Worm (Caenorhabditis elegans) whole organism, L2 larva: Measurements from ENCODE around the gene F44E2.10.

Source experiments
- C34F6.9 ChIP-seq: fragments of 150-350 bp; optimal IDR thresholded peaks from 2 replicates; lab custom pipeline; 2014; ENCODE audit warnings: missing biosample characterization, missing genetic modification characterization
- F13H6.1 ChIP-seq: sonication (generic microtip); optimal IDR thresholded peaks from 2 replicates; lab custom pipeline; 2016; ENCODE audit warnings: missing genetic modification characterization, missing compliant biosample characterization
- R02D3.7 ChIP-seq: fragments of 150-350 bp; optimal IDR thresholded peaks from 2 replicates; lab custom pipeline; 2014; ENCODE audit warnings: missing biosample characterization, missing genetic modification characterization
- ZK546.5 ChIP-seq: sonication (generic microtip); optimal IDR thresholded peaks from 2 replicates; lab custom pipeline; 2017; ENCODE audit warnings: missing biosample characterization, missing genetic modification characterization
- aly-2 ChIP-seq: fragments of 150-350 bp; optimal IDR thresholded peaks from 2 replicates; lab custom pipeline; 2014; ENCODE audit warnings: missing biosample characterization, missing genetic modification characterization
- blmp-1 ChIP-seq: sonication (generic microtip); optimal IDR thresholded peaks from 2 replicates; lab custom pipeline; 2017; ENCODE audit warnings: missing genetic modification characterization, mild to moderate bottlenecking, missing compliant biosample characterization, antibody characterized with exemption, moderate library complexity; ENCODE audit not compliant: insufficient read depth
- ceh-16 ChIP-seq: fragments of 150-350 bp; optimal IDR thresholded peaks from 2 replicates; lab custom pipeline; 2014; ENCODE audit warnings: missing biosample characterization, missing genetic modification characterization
- crh-2 ChIP-seq: sonication (generic microtip); optimal IDR thresholded peaks from 2 replicates; lab custom pipeline; 2017; ENCODE audit warnings: missing biosample characterization, missing genetic modification characterization
- dmd-4 ChIP-seq: sonication (generic microtip); optimal IDR thresholded peaks from 2 replicates; lab custom pipeline; 2017; ENCODE audit warnings: missing biosample characterization, missing genetic modification characterization
- egl-27 ChIP-seq: sonication (generic microtip); optimal IDR thresholded peaks from 3 replicates; lab custom pipeline; 2017; ENCODE audit warnings: missing biosample characterization, missing genetic modification reagents, missing genetic modification characterization
- elt-1 ChIP-seq: fragments of 150-350 bp; optimal IDR thresholded peaks from 2 replicates; lab custom pipeline; 2014; ENCODE audit warnings: missing biosample characterization, missing genetic modification characterization
- fos-1 ChIP-seq: fragments of 150-350 bp; optimal IDR thresholded peaks from 2 replicates; lab custom pipeline; 2014; ENCODE audit warnings: missing biosample characterization, missing genetic modification characterization
- gmeb-1 ChIP-seq: fragments of 150-350 bp; optimal IDR thresholded peaks from 2 replicates; lab custom pipeline; 2014; ENCODE audit warnings: missing biosample characterization, missing genetic modification characterization
- lin-11 ChIP-seq: fragments of 150-350 bp; sonication (generic microtip); optimal IDR thresholded peaks from 2 replicates; lab custom pipeline; 2014; ENCODE audit warnings: missing biosample characterization, missing genetic modification characterization, inconsistent platforms, mixed read lengths
- lin-13 ChIP-seq: fragments of 150-350 bp; optimal IDR thresholded peaks from 2 replicates; lab custom pipeline; 2014; ENCODE audit warnings: missing biosample characterization, missing genetic modification reagents, missing genetic modification characterization
- lin-39 ChIP-seq: fragments of 150-350 bp; optimal IDR thresholded peaks from 2 replicates; lab custom pipeline; 2014; ENCODE audit warnings: missing biosample characterization, missing genetic modification reagents, missing genetic modification characterization
- lsy-2 ChIP-seq, 2 experiments: fragments of 150-350 bp in 1 of 2; sonication (generic microtip) in 1 of 2; optimal IDR thresholded peaks; 2 replicates each; lab custom pipeline; 2014 to 2017; ENCODE audit warnings: missing biosample characterization in 2 of 2, missing genetic modification characterization in 2 of 2
- mbf-1 ChIP-seq: sonication (generic microtip); optimal IDR thresholded peaks from 2 replicates; lab custom pipeline; 2017; ENCODE audit warnings: missing biosample characterization, missing genetic modification characterization
- nhr-10 ChIP-seq: sonication (generic microtip); optimal IDR thresholded peaks from 2 replicates; lab custom pipeline; 2017; ENCODE audit warnings: missing biosample characterization, missing genetic modification characterization
- nhr-23 ChIP-seq: fragments of 150-350 bp; optimal IDR thresholded peaks from 2 replicates; lab custom pipeline; 2014; ENCODE audit warnings: missing biosample characterization, missing genetic modification reagents, missing genetic modification characterization
- nhr-237 ChIP-seq: fragments of 150-350 bp; optimal IDR thresholded peaks from 2 replicates; lab custom pipeline; 2014; ENCODE audit warnings: missing biosample characterization, missing genetic modification characterization
- nhr-25 ChIP-seq: fragments of 150-350 bp; sonication (generic microtip); optimal IDR thresholded peaks from 3 replicates; lab custom pipeline; 2014; ENCODE audit warnings: missing biosample characterization, missing genetic modification characterization
- peb-1 ChIP-seq: fragments of 150-350 bp; optimal IDR thresholded peaks from 2 replicates; lab custom pipeline; 2014; ENCODE audit warnings: missing biosample characterization, missing genetic modification characterization
- sem-4 ChIP-seq: fragments of 150-350 bp; optimal IDR thresholded peaks from 2 replicates; lab custom pipeline; 2014; ENCODE audit warnings: missing biosample characterization, missing genetic modification reagents, missing genetic modification characterization
- skn-1 ChIP-seq: sonication (generic microtip); optimal IDR thresholded peaks from 2 replicates; lab custom pipeline; 2017; ENCODE audit warnings: missing biosample characterization, missing genetic modification characterization
- sma-3 ChIP-seq: sonication (generic microtip); optimal IDR thresholded peaks from 2 replicates; lab custom pipeline; 2016; ENCODE audit warnings: missing genetic modification reagents, missing genetic modification characterization, missing compliant biosample characterization
- sma-9 ChIP-seq, 2 experiments: fragments of 150-350 bp in 1 of 2; sonication (generic microtip) in 1 of 2; optimal IDR thresholded peaks; 2 replicates each; lab custom pipeline; 2014 to 2016; ENCODE audit warnings: missing genetic modification characterization in 2 of 2, mild to moderate bottlenecking in 1 of 2, missing biosample characterization in 1 of 2, missing compliant biosample characterization in 1 of 2, missing genetic modification reagents in 1 of 2, moderate library complexity in 1 of 2
- snpc-4 ChIP-seq: fragments of 150-350 bp; optimal IDR thresholded peaks from 2 replicates; lab custom pipeline; 2014; ENCODE audit warnings: missing biosample characterization, missing genetic modification characterization
- unc-55 ChIP-seq: fragments of 150-350 bp; sonication (generic microtip); optimal IDR thresholded peaks from 3 replicates; lab custom pipeline; 2014; ENCODE audit warnings: missing biosample characterization, missing genetic modification reagents, missing genetic modification characterization
- zag-1 ChIP-seq: fragments of 150-350 bp; optimal IDR thresholded peaks from 2 replicates; lab custom pipeline; 2014; ENCODE audit warnings: missing biosample characterization, missing genetic modification characterization
- ztf-11 ChIP-seq: sonication (generic microtip); optimal IDR thresholded peaks from 2 replicates; lab custom pipeline; 2017; ENCODE audit warnings: missing biosample characterization, missing genetic modification characterization
- ztf-4 ChIP-seq: fragments of 150-350 bp; optimal IDR thresholded peaks from 2 replicates; lab custom pipeline; 2014; ENCODE audit warnings: missing biosample characterization, missing genetic modification characterization

F44E2.10 gene

ce11 chrIII:8845114-8845513, 14.2 kb upstream of the F44E2.10 start, which contains the start of gene F44E2.6:
TSS of gene F44E2.6 (minus strand) at chrIII:8845214.
- TF ChIP-seq unc-55 (GFP tag; lab: Kevin White, UChicago) (no peak), fos-1 (tag; lab: Kevin White, UChicago) (no peak), nhr-237 (no peak), R02D3.7 (tag; lab: Kevin White, UChicago) (no peak), crh-2 (tag; lab: Kevin White, UChicago) (no peak), nhr-23 (no peak), nhr-25 (tag; lab: Kevin White, UChicago) (no peak), aly-2 (tag; lab: Kevin White, UChicago) (no peak), sma-3 (GFP tag; lab: Kevin White, UChicago) (no peak), nhr-10 (tag; lab: Kevin White, UChicago) (no peak)

- no peak for TF ChIP-seq peb-1 (tag; lab: Kevin White, UChicago)
These were observed 13.2 kb upstream of the F44E2.10 start for ce11 chrIII:8844137-8844536.

ce11 chrIII:8839813-8840212, 8.9 kb upstream of the F44E2.10 start:
- TF ChIP-seq snpc-4 = no peak
- no peak for TF ChIP-seq dmd-4

ce11 chrIII:8838075-8838474, 7.2 kb upstream of the F44E2.10 start, which contains the start of gene F44E2.4:
TSS of gene F44E2.4 (minus strand) at chrIII:8838424.
- TF ChIP-seq fos-1 (tag; lab: Kevin White, UChicago) (no peak), skn-1 (tag; lab: Kevin White, UChicago) (no peak), elt-1 (peak; percentile 44), lin-11 (tag; lab: Kevin White, UChicago) (no peak), sma-9 (GFP tag; optimal IDR thresholded peaks at IDR 0.05; lab: Kevin White, UChicago) (no peak), sma-9 (tag; optimal IDR thresholded peaks at IDR 0.05; lab: Kevin White, UChicago) (no peak), snpc-4 (no peak), ceh-16 (peak; percentile 6), egl-27 (tag; lab: Kevin White, UChicago) (no peak), mbf-1 (no peak), ztf-4 (no peak)

ce11 chrIII:8829245-8829644, 1.7 kb downstream of the F44E2.10 start, which contains the start of gene F44E2.3:
TSS of gene F44E2.3 (minus strand) at chrIII:8829305.
- TF ChIP-seq elt-1 = no peak
- no peak for TF ChIP-seq sma-3 (GFP tag; lab: Kevin White, UChicago)
- TF ChIP-seq blmp-1 = no peak
- TF ChIP-seq zag-1 (tag; lab: Kevin White, UChicago) = no peak
- TF ChIP-seq ceh-16 = no peak
- TF ChIP-seq F13H6.1 = no peak
- no peak for TF ChIP-seq snpc-4
- TF ChIP-seq C34F6.9 (tag; lab: Kevin White, UChicago) = peak; percentile 10
- no peak for TF ChIP-seq nhr-25 (tag; lab: Kevin White, UChicago)
- TF ChIP-seq ZK546.5 = no peak
- peak; percentile 38 for TF ChIP-seq unc-55 (GFP tag; lab: Kevin White, UChicago)
- no peak for TF ChIP-seq lin-39
- peak; percentile 1 for TF ChIP-seq fos-1 (tag; lab: Kevin White, UChicago)
- TF ChIP-seq gmeb-1 = no peak
- TF ChIP-seq sem-4 (tag; lab: Kevin White, UChicago) = no peak
- TF ChIP-seq R02D3.7 (tag; lab: Kevin White, UChicago) = no peak
- TF ChIP-seq lsy-2 (tag; optimal IDR thresholded peaks at IDR 0.05; lab: Kevin White, UChicago) = no peak
- no peak for TF ChIP-seq ztf-11 (tag; lab: Kevin White, UChicago)
- TF ChIP-seq skn-1 (tag; lab: Kevin White, UChicago) = no peak
- TF ChIP-seq sma-9 (GFP tag; optimal IDR thresholded peaks at IDR 0.05; lab: Kevin White, UChicago) = no peak
- TF ChIP-seq sma-9 (tag; optimal IDR thresholded peaks at IDR 0.05; lab: Kevin White, UChicago) = no peak
- TF ChIP-seq lin-13 = no peak

DNA sequence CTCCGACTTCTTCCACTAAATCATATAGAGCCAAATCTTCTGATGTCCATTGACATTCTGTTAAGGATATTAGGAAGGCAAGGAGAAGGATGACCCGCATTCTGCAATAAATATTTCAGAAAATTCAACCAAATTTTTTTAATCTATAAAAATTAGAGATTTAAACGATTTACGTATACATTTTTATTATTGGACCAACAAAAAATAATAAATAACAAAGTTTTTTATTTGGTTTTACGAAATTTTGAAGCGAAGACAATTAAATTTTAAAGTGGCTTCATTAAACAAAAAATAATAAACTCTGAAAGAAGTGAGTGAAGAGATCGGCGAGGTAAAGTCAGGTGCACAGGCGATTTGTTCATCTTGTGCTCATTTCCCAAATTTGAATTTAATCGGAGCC, 3.8 kb downstream of the F44E2.10 start, which contains the start of gene F54F2.9:
Gene F54F2.9, minus strand, starts transcription at position 101 of the 400 bp plus-strand sequence.
- TF ChIP-seq gmeb-1 = no peak
